Worm (Caenorhabditis elegans) whole organism, L4/young adult: Measurements from ENCODE around the gene F10E7.1.

ENCODE experiments used
- W03F9.2 ChIP-seq: fragments of 150-350 bp; optimal IDR thresholded peaks from 2 replicates; lab custom pipeline; 2014; ENCODE audit warnings: missing biosample characterization, missing genetic modification characterization
- dao-5 ChIP-seq: sonication (generic microtip); optimal IDR thresholded peaks from 2 replicates; lab custom pipeline; 2016; ENCODE audit warnings: missing genotype, missing genetic modification characterization, moderate library complexity, missing compliant biosample characterization

ce11 chrII:7116350-7116749, 10.2 kb upstream of the F10E7.1 start, which contains the start of gene spon-1:
- TF ChIP-seq W03F9.2 (tag; lab: Kevin White, UChicago) (no peak), dao-5 (tag; lab: Kevin White, UChicago) (no peak)
